Fruit fly (Drosophila melanogaster) whole organism, embryonic: Measurements from ENCODE around the gene CG31265.

ENCODE experiments used
- Asciz ChIP-seq: fragments of 200-800 bp; sonication (Bioruptor generic); optimal IDR thresholded peaks from 2 replicates; lab custom pipeline; 2017; ENCODE audit warnings: missing biosample characterization, mild to moderate bottlenecking, missing genetic modification characterization, missing genetic modification reagents
- CG10147 ChIP-seq: fragments of 200-800 bp; sonication (Bioruptor generic); optimal IDR thresholded peaks from 2 replicates; lab custom pipeline; 2019; ENCODE audit warnings: missing biosample characterization, mild to moderate bottlenecking, missing genetic modification characterization, moderate library complexity
- CG10274 ChIP-seq: fragments of 200-800 bp; sonication (Bioruptor generic); optimal IDR thresholded peaks from 3 replicates; lab custom pipeline; 2017; ENCODE audit warnings: missing biosample characterization, mild to moderate bottlenecking, missing genetic modification characterization
- CG12744 ChIP-seq: fragments of 200-800 bp; sonication (Bioruptor generic); optimal IDR thresholded peaks from 2 replicates; lab custom pipeline; 2016; ENCODE audit warnings: missing biosample characterization, missing genetic modification characterization
- CG13287 ChIP-seq: fragments of 200-800 bp; sonication (Bioruptor generic); IDR thresholded peaks from 2 replicates; pipeline ENCODE4 v1.3.6; 2022; ENCODE audit warnings: missing biosample characterization, missing genetic modification characterization; ENCODE audit not compliant: partially characterized antibody
- CG13296 ChIP-seq: fragments of 200-800 bp; sonication (Bioruptor generic); optimal IDR thresholded peaks from 3 replicates; lab custom pipeline; 2018; ENCODE audit warnings: missing biosample characterization, mild to moderate bottlenecking, missing genetic modification characterization
- CG14050 ChIP-seq: fragments of 200-800 bp; sonication (Bioruptor generic); IDR thresholded peaks from 3 replicates; pipeline ENCODE4 v1.3.6; 2022; ENCODE audit warnings: missing biosample characterization, missing genetic modification characterization
- CG14710 ChIP-seq: fragments of 200-800 bp; sonication (Bioruptor generic); optimal IDR thresholded peaks from 3 replicates; lab custom pipeline; 2019; ENCODE audit warnings: missing biosample characterization, mild to moderate bottlenecking, missing genetic modification characterization, moderate library complexity
- CG15601 ChIP-seq: fragments of 200-800 bp; sonication (Bioruptor generic); optimal IDR thresholded peaks from 3 replicates; lab custom pipeline; 2019; ENCODE audit warnings: missing biosample characterization, mild to moderate bottlenecking, missing genetic modification characterization, moderate library complexity
- CG1647 ChIP-seq: fragments of 200-800 bp; sonication (Bioruptor generic); optimal IDR thresholded peaks from 3 replicates; lab custom pipeline; 2016; ENCODE audit warnings: missing biosample characterization, missing genetic modification characterization
- CG18476 ChIP-seq: fragments of 200-800 bp; sonication (Bioruptor generic); optimal IDR thresholded peaks from 2 replicates; lab custom pipeline; 2016; ENCODE audit warnings: missing biosample characterization, mild to moderate bottlenecking, missing genetic modification characterization
- CG2120 ChIP-seq: fragments of 200-800 bp; sonication (Bioruptor generic); optimal IDR thresholded peaks from 3 replicates; lab custom pipeline; 2016; ENCODE audit warnings: missing biosample characterization, missing genetic modification characterization
- CG2889 ChIP-seq: fragments of 200-800 bp; sonication (Bioruptor generic); IDR thresholded peaks from 3 replicates; pipeline ENCODE4 v1.3.6; 2022; ENCODE audit warnings: missing biosample characterization, missing genetic modification characterization
- CG4617 ChIP-seq: fragments of 200-800 bp; sonication (Bioruptor generic); optimal IDR thresholded peaks from 3 replicates; lab custom pipeline; 2016; ENCODE audit warnings: missing biosample characterization, missing genetic modification characterization, borderline replicate concordance
- CG5953 ChIP-seq: fragments of 200-800 bp; sonication (Bioruptor generic); IDR thresholded peaks from 2 replicates; pipeline ENCODE4 v1.3.6; 2022; ENCODE audit warnings: missing biosample characterization, missing genetic modification characterization
- CG6254 ChIP-seq: fragments of 200-800 bp; sonication (Bioruptor generic); optimal IDR thresholded peaks from 3 replicates; lab custom pipeline; 2017; ENCODE audit warnings: mild to moderate bottlenecking, missing biosample characterization, missing genetic modification reagents, missing genetic modification characterization
- CG6854 ChIP-seq: fragments of 200-800 bp; sonication (Bioruptor generic); optimal IDR thresholded peaks from 3 replicates; lab custom pipeline; 2017; ENCODE audit warnings: missing biosample characterization, mild to moderate bottlenecking, missing genetic modification characterization
- CG8089 ChIP-seq: fragments of 200-800 bp; sonication (Bioruptor generic); optimal IDR thresholded peaks from 3 replicates; lab custom pipeline; 2016; ENCODE audit warnings: missing biosample characterization, missing genetic modification characterization
- CrebB ChIP-seq: fragments of 200-800 bp; sonication (Bioruptor generic); optimal IDR thresholded peaks from 3 replicates; lab custom pipeline; 2018; ENCODE audit warnings: missing biosample characterization, mild to moderate bottlenecking, missing genetic modification characterization
- Dip3 ChIP-seq: fragments of 200-800 bp; sonication (Bioruptor generic); optimal IDR thresholded peaks from 3 replicates; lab custom pipeline; 2016; ENCODE audit warnings: missing biosample characterization, missing genetic modification characterization
- Fer3 ChIP-seq: fragments of 200-800 bp; sonication (Bioruptor generic); optimal IDR thresholded peaks from 2 replicates; lab custom pipeline; 2018; ENCODE audit warnings: missing biosample characterization, mild to moderate bottlenecking, missing genetic modification characterization, moderate library complexity
- Gug ChIP-seq: fragments of 200-800 bp; sonication (Bioruptor generic); IDR thresholded peaks from 4 replicates; pipeline ENCODE4 v1.3.6; 2022; ENCODE audit warnings: missing biosample characterization, missing genetic modification characterization
- HHEX ChIP-seq: fragments of 200-800 bp; sonication (Bioruptor generic); optimal IDR thresholded peaks from 3 replicates; lab custom pipeline; 2017; ENCODE audit warnings: missing biosample characterization, mild to moderate bottlenecking, missing genetic modification characterization, missing genetic modification reagents
- Hr3 ChIP-seq: fragments of 200-800 bp; sonication (Bioruptor generic); optimal IDR thresholded peaks from 3 replicates; lab custom pipeline; 2016; ENCODE audit warnings: missing biosample characterization, missing genetic modification characterization
- Kr ChIP-seq: fragments of 200-800 bp; sonication (Bioruptor generic); optimal IDR thresholded peaks from 2 replicates; lab custom pipeline; 2017; ENCODE audit warnings: missing biosample characterization, mild to moderate bottlenecking, missing genetic modification characterization
- Myb ChIP-seq: fragments of 200-800 bp; sonication (Bioruptor generic); optimal IDR thresholded peaks from 2 replicates; lab custom pipeline; 2016; ENCODE audit warnings: missing biosample characterization, missing genetic modification characterization
- Nf-YA ChIP-seq: fragments of 200-800 bp; sonication (Bioruptor generic); IDR thresholded peaks from 2 replicates; pipeline ENCODE4 v1.3.6; 2022; ENCODE audit warnings: missing biosample characterization, missing genetic modification characterization
- Nf-YB ChIP-seq: fragments of 200-800 bp; sonication (Bioruptor generic); optimal IDR thresholded peaks from 3 replicates; lab custom pipeline; 2019; ENCODE audit warnings: missing biosample characterization, mild to moderate bottlenecking, missing genetic modification characterization, moderate library complexity
- NfI ChIP-seq: fragments of 200-800 bp; sonication (Bioruptor generic); optimal IDR thresholded peaks from 3 replicates; lab custom pipeline; 2018; ENCODE audit warnings: missing biosample characterization, mild to moderate bottlenecking, missing genetic modification characterization, moderate library complexity
- Usf ChIP-seq: fragments of 200-800 bp; sonication (Bioruptor generic); optimal IDR thresholded peaks from 2 replicates; lab custom pipeline; 2017; ENCODE audit warnings: missing genotype, missing biosample characterization, missing genetic modification characterization
- YL-1 ChIP-seq: fragments of 200-800 bp; sonication (Bioruptor generic); optimal IDR thresholded peaks from 3 replicates; lab custom pipeline; 2017; ENCODE audit warnings: missing biosample characterization, mild to moderate bottlenecking, missing genetic modification characterization
- ash1 ChIP-seq: fragments of 200-800 bp; sonication (Bioruptor generic); optimal IDR thresholded peaks from 2 replicates; lab custom pipeline; 2018; ENCODE audit warnings: missing biosample characterization, mild to moderate bottlenecking, missing genetic modification characterization
- chif ChIP-seq, 2 experiments: fragments of 200-800 bp; sonication (Bioruptor generic); optimal IDR thresholded peaks; 3 replicates each; lab custom pipeline; 2016; ENCODE audit warnings: missing biosample characterization in 2 of 2, missing genetic modification characterization in 2 of 2
- crc ChIP-seq: fragments of 200-800 bp; sonication (Bioruptor generic); optimal IDR thresholded peaks from 2 replicates; lab custom pipeline; 2016; ENCODE audit warnings: missing biosample characterization, missing genetic modification characterization
- croc ChIP-seq: fragments of 200-800 bp; sonication (Bioruptor generic); conservative IDR thresholded peaks from 3 replicates; pipeline ENCODE4 v1.3.6; 2022; ENCODE audit warnings: missing biosample characterization, missing genetic modification characterization
- crp ChIP-seq, 2 experiments: fragments of 200-800 bp; sonication (Bioruptor generic); optimal IDR thresholded peaks; 2 replicates in 1 of 2; 3 replicates in 1 of 2; lab custom pipeline; 2017; ENCODE audit warnings: missing biosample characterization in 2 of 2, missing genetic modification characterization in 2 of 2, mild to moderate bottlenecking in 1 of 2, moderate library complexity in 1 of 2
- dati ChIP-seq: fragments of 200-800 bp; sonication (Bioruptor generic); IDR thresholded peaks from 2 replicates; pipeline ENCODE4 v1.3.6; 2022; ENCODE audit warnings: missing biosample characterization, missing genetic modification characterization
- ems ChIP-seq: fragments of 200-800 bp; sonication (Bioruptor generic); optimal IDR thresholded peaks from 3 replicates; lab custom pipeline; 2016; ENCODE audit warnings: missing biosample characterization, missing genetic modification characterization
- en ChIP-seq: fragments of 200-800 bp; sonication (Bioruptor generic); optimal IDR thresholded peaks from 2 replicates; lab custom pipeline; 2016; ENCODE audit warnings: missing biosample characterization, missing genetic modification characterization
- exex ChIP-seq: fragments of 200-800 bp; sonication (Bioruptor generic); optimal IDR thresholded peaks from 4 replicates; lab custom pipeline; 2018; ENCODE audit warnings: missing biosample characterization, mild to moderate bottlenecking, missing genetic modification characterization, moderate library complexity
- grau ChIP-seq: fragments of 200-800 bp; optimal IDR thresholded peaks from 3 replicates; lab custom pipeline; 2019; ENCODE audit warnings: missing biosample characterization, mild to moderate bottlenecking, missing genetic modification characterization, moderate library complexity
- ham ChIP-seq: fragments of 200-800 bp; sonication (Bioruptor generic); IDR thresholded peaks from 2 replicates; pipeline ENCODE4 v1.3.6; 2022; ENCODE audit warnings: missing biosample characterization, missing genetic modification characterization
- insv ChIP-seq, 2 experiments: fragments of 200-800 bp; sonication (Bioruptor generic); optimal IDR thresholded peaks; 3 replicates each; lab custom pipeline; 2016 to 2018; ENCODE audit warnings: missing biosample characterization in 2 of 2, missing genetic modification characterization in 2 of 2
- lov ChIP-seq, 2 experiments: fragments of 200-800 bp in 1 of 2; fragments of >200 bp in 1 of 2; sonication (Bioruptor generic) in 1 of 2; IDR thresholded peaks in 1 of 2; optimal IDR thresholded peaks in 1 of 2; 2 replicates in 1 of 2; 3 replicates in 1 of 2; pipeline versions ENCODE4 v1.3.6 to Lab custom; 2017 to 2022; ENCODE audit warnings: missing biosample characterization in 1 of 2, missing genetic modification characterization in 1 of 2
- mirr ChIP-seq: fragments of 200-800 bp; sonication (Bioruptor generic); optimal IDR thresholded peaks from 3 replicates; lab custom pipeline; 2018; ENCODE audit warnings: missing biosample characterization, mild to moderate bottlenecking, missing genetic modification characterization
- mld ChIP-seq: fragments of 200-800 bp; sonication (Bioruptor generic); IDR thresholded peaks from 3 replicates; pipeline ENCODE4 v1.3.6; 2022; ENCODE audit warnings: missing biosample characterization, missing genetic modification characterization; ENCODE audit not compliant: partially characterized antibody
- pb ChIP-seq: fragments of 200-800 bp; sonication (Bioruptor generic); optimal IDR thresholded peaks from 3 replicates; lab custom pipeline; 2016; ENCODE audit warnings: missing biosample characterization, missing genetic modification characterization
- pnt ChIP-seq: fragments of 200-800 bp; sonication (Bioruptor generic); optimal IDR thresholded peaks from 3 replicates; lab custom pipeline; 2016; ENCODE audit warnings: missing biosample characterization, missing genetic modification characterization
- schlank ChIP-seq: fragments of 200-800 bp; sonication (Bioruptor generic); optimal IDR thresholded peaks from 2 replicates; lab custom pipeline; 2018; ENCODE audit warnings: missing biosample characterization, mild to moderate bottlenecking, missing genetic modification characterization
- ttk ChIP-seq: fragments of 200-800 bp; sonication (Bioruptor generic); IDR thresholded peaks from 2 replicates; pipeline ENCODE4 v2.1.2; 2022; ENCODE audit warnings: missing biosample characterization, missing genetic modification characterization

CG31265 gene

dm6 chr3R:17149080-17149746 lies 21.2 kb downstream of the CG31265 start, which contains the start of the genes m-cup and Det (continued):
- TF ChIP-seq chif (GFP tag; optimal IDR thresholded peaks at IDR 0.05; lab: Kevin White, UChicago) (peak in 1 of 2 experiments; percentile 27), CG2889 (GFP tag; lab: Robert Waterston, UW) (no peak), Usf (GFP tag; lab: Kevin White, UChicago) (no peak), ash1 (GFP tag; lab: Kevin White, UChicago) (no peak), CG8089 (GFP tag; lab: Kevin White, UChicago) (no peak), Dip3 (no peak), CrebB (tag; lab: Kevin White, UChicago) (no peak), CG6254 (GFP tag; lab: Kevin White, UChicago) (no peak), ems (GFP tag; lab: Kevin White, UChicago) (no peak), ttk (GFP tag; lab: Robert Waterston, UW) (no peak), YL-1 (GFP tag; lab: Kevin White, UChicago) (peak; percentile 81), CG14050 (GFP tag; lab: Robert Waterston, UW) (no peak), Asciz (no peak), Hr3 (GFP tag; lab: Kevin White, UChicago) (no peak), pb (GFP tag; lab: Kevin White, UChicago) (no peak), pnt (GFP tag; lab: Kevin White, UChicago) (no peak), CG5953 (no peak), CG14710 (tag; lab: Kevin White, UChicago) (peak; percentile 100), mirr (GFP tag; lab: Kevin White, UChicago) (no peak), grau (tag; lab: Kevin White, UChicago) (no peak), NfI (no peak), crp (GFP tag; optimal IDR thresholded peaks at IDR 0.05; lab: Kevin White, UChicago) (peak; percentile 69 to 93), Gug (GFP tag; lab: Robert Waterston, UW) (no peak), Kr (GFP tag; lab: Kevin White, UChicago) (no peak), CG12744 (GFP tag; lab: Kevin White, UChicago) (no peak), en (GFP tag; lab: Kevin White, UChicago) (no peak), ham (no peak), schlank (tag; lab: Kevin White, UChicago) (no peak), Nf-YA (GFP tag; lab: Robert Waterston, UW) (no peak), CG18476 (GFP tag; lab: Kevin White, UChicago) (no peak), CG15601 (tag; lab: Kevin White, UChicago) (no peak), crc (no peak), croc (GFP tag; lab: Robert Waterston, UW) (no peak), dati (GFP tag; lab: Robert Waterston, UW) (no peak), CG4617 (GFP tag; lab: Kevin White, UChicago) (peak; percentile 44), CG10274 (no peak), mld (GFP tag; lab: Robert Waterston, UW) (no peak), exex (no peak), CG2120 (GFP tag; lab: Kevin White, UChicago) (peak; percentile 17), CG13287 (GFP tag; lab: Robert Waterston, UW) (peak; percentile 84), CG6854 (GFP tag; lab: Kevin White, UChicago) (no peak), lov (optimal IDR thresholded peaks at IDR 0.05; lab: Kevin White, UChicago) (no peak), lov (GFP tag; IDR thresholded peaks at IDR 0.05; lab: Robert Waterston, UW) (no peak), HHEX (GFP tag; lab: Kevin White, UChicago) (no peak), Fer3 (tag; lab: Kevin White, UChicago) (no peak), Nf-YB (GFP tag; lab: Kevin White, UChicago) (no peak), CG13296 (no peak), Myb (GFP tag; lab: Kevin White, UChicago) (peak; percentile 42), insv (GFP tag; optimal IDR thresholded peaks at IDR 0.05; lab: Kevin White, UChicago) (no peak), CG1647 (GFP tag; lab: Kevin White, UChicago) (no peak), CG10147 (GFP tag; lab: Kevin White, UChicago) (peak; percentile 10)
